Fruit fly (Drosophila melanogaster) whole organism, wandering third instar larva: ENCODE measurements around the gene CG15399.

Experiments
- Abd-B ChIP-seq: fragments of >200 bp; optimal IDR thresholded peaks from 2 replicates; lab custom pipeline; 2017; ENCODE audit warnings: missing biosample characterization, missing genetic modification characterization
- CG32264 ChIP-seq: fragments of 200-800 bp; sonication (Bioruptor generic); optimal IDR thresholded peaks from 2 replicates; lab custom pipeline; 2016; ENCODE audit warnings: missing biosample characterization, missing genetic modification characterization
- CG9705 ChIP-seq: fragments of 200-800 bp; sonication (Bioruptor generic); optimal IDR thresholded peaks from 2 replicates; lab custom pipeline; 2018; ENCODE audit warnings: missing biosample characterization, mild to moderate bottlenecking, missing genetic modification characterization
- CrebA ChIP-seq: fragments of 200-800 bp; sonication (Bioruptor generic); optimal IDR thresholded peaks from 2 replicates; lab custom pipeline; 2016; ENCODE audit warnings: missing biosample characterization, mild to moderate bottlenecking, missing genetic modification characterization, borderline replicate concordance
- Dfd ChIP-seq: fragments of >200 bp; optimal IDR thresholded peaks from 2 replicates; lab custom pipeline; 2017; ENCODE audit warnings: missing biosample characterization, missing genetic modification characterization
- Dif ChIP-seq: fragments of 200-275, 200-300 bp; sonication (Bioruptor generic); optimal IDR thresholded peaks from 2 replicates; lab custom pipeline; 2018; ENCODE audit warnings: missing biosample characterization, missing genetic modification characterization; ENCODE audit not compliant: partially characterized antibody
- GATAd ChIP-seq: sonication (Bioruptor generic); optimal IDR thresholded peaks from 2 replicates; lab custom pipeline; 2016; ENCODE audit warnings: missing biosample characterization, missing genetic modification characterization
- HLH106 ChIP-seq: fragments of 200-800 bp; optimal IDR thresholded peaks from 3 replicates; lab custom pipeline; 2019; ENCODE audit warnings: missing biosample characterization, mild to moderate bottlenecking, missing genetic modification characterization, moderate library complexity
- Hnf4 ChIP-seq: fragments of 200-800 bp; sonication (Bioruptor generic); optimal IDR thresholded peaks from 2 replicates; lab custom pipeline; 2016; ENCODE audit warnings: missing biosample characterization, mild to moderate bottlenecking, missing genetic modification characterization
- Hr78 ChIP-seq: fragments of >200 bp; optimal IDR thresholded peaks from 2 replicates; lab custom pipeline; 2017; ENCODE audit warnings: missing biosample characterization, missing genetic modification characterization
- Hr83 ChIP-seq: fragments of 200-300 bp; sonication (Bioruptor generic); optimal IDR thresholded peaks from 2 replicates; lab custom pipeline; 2016; ENCODE audit warnings: missing biosample characterization, mild to moderate bottlenecking, missing genetic modification characterization, moderate library complexity; ENCODE audit not compliant: poor library complexity, severe bottlenecking
- Jra ChIP-seq: sonication (Bioruptor generic); optimal IDR thresholded peaks from 2 replicates; lab custom pipeline; 2016; ENCODE audit warnings: missing biosample characterization, missing genetic modification characterization
- Mio ChIP-seq: sonication (Bioruptor generic); optimal IDR thresholded peaks from 2 replicates; lab custom pipeline; 2016; ENCODE audit warnings: missing biosample characterization, missing genetic modification characterization
- Myc ChIP-seq: fragments of >200 bp; optimal IDR thresholded peaks from 2 replicates; lab custom pipeline; 2017
- N ChIP-seq: fragments of >200 bp; optimal IDR thresholded peaks from 2 replicates; lab custom pipeline; 2018; ENCODE audit warnings: missing biosample characterization, missing external identifiers, missing genetic modification characterization
- OdsH ChIP-seq: fragments of 200-800 bp; sonication (Bioruptor generic); optimal IDR thresholded peaks from 2 replicates; lab custom pipeline; 2016; ENCODE audit warnings: missing biosample characterization, mild to moderate bottlenecking, missing genetic modification characterization
- Rel ChIP-seq, 2 experiments: fragments of 200-800 bp; sonication (Bioruptor generic) in 1 of 2; optimal IDR thresholded peaks; 2 replicates in 1 of 2; 3 replicates in 1 of 2; lab custom pipeline; 2016 to 2019; ENCODE audit warnings: mild to moderate bottlenecking in 2 of 2, missing biosample characterization in 2 of 2, missing genetic modification characterization in 2 of 2, moderate library complexity in 1 of 2
- Sp1 ChIP-seq: fragments of 200-800 bp; sonication (Bioruptor generic); optimal IDR thresholded peaks from 3 replicates; lab custom pipeline; 2019; ENCODE audit warnings: missing biosample characterization, mild to moderate bottlenecking, missing genetic modification characterization, moderate library complexity
- Vsx2 ChIP-seq: fragments of 200-300, 225-300 bp; sonication (Bioruptor generic); optimal IDR thresholded peaks from 2 replicates; lab custom pipeline; 2018; ENCODE audit warnings: missing biosample characterization, missing genetic modification characterization; ENCODE audit not compliant: partially characterized antibody
- br ChIP-seq: fragments of 200-800 bp; sonication (Bioruptor generic); optimal IDR thresholded peaks from 2 replicates; lab custom pipeline; 2016; ENCODE audit warnings: missing biosample characterization, missing genetic modification characterization
- brk ChIP-seq: fragments of 200-800 bp; sonication (Bioruptor generic); optimal IDR thresholded peaks from 2 replicates; lab custom pipeline; 2016; ENCODE audit warnings: missing biosample characterization, mild to moderate bottlenecking, missing genetic modification characterization
- dl ChIP-seq, 2 experiments: fragments of 175-275, 200-275 bp in 1 of 2; fragments of 200-275 bp in 1 of 2; sonication (Bioruptor generic); optimal IDR thresholded peaks; lab custom pipeline; 2018; ENCODE audit warnings: mild to moderate bottlenecking in 2 of 2, missing biosample characterization in 2 of 2, missing genetic modification characterization in 2 of 2, moderate library complexity in 2 of 2; ENCODE audit not compliant: partially characterized antibody in 2 of 2, insufficient read depth in 1 of 2
- dmrt93B ChIP-seq: fragments of 200-800 bp; sonication (Bioruptor generic); optimal IDR thresholded peaks from 2 replicates; lab custom pipeline; 2018; ENCODE audit warnings: missing biosample characterization, mild to moderate bottlenecking, missing genetic modification characterization
- dsf ChIP-seq: sonication (Bioruptor generic); optimal IDR thresholded peaks from 2 replicates; lab custom pipeline; 2016; ENCODE audit warnings: missing biosample characterization, missing genetic modification characterization, borderline replicate concordance
- ey ChIP-seq: fragments of 200-800 bp; sonication (Bioruptor generic); optimal IDR thresholded peaks from 2 replicates; lab custom pipeline; 2016; ENCODE audit warnings: missing biosample characterization, missing genetic modification characterization
- foxo ChIP-seq, 2 experiments: fragments of 200-800 bp; sonication (Bioruptor generic); optimal IDR thresholded peaks; 2 replicates in 1 of 2; 3 replicates in 1 of 2; lab custom pipeline; 2016 to 2017; ENCODE audit warnings: missing biosample characterization in 2 of 2, missing genetic modification characterization in 2 of 2
- fru ChIP-seq: fragments of 200-800 bp; sonication (Bioruptor generic); optimal IDR thresholded peaks from 3 replicates; lab custom pipeline; 2016; ENCODE audit warnings: missing biosample characterization, mild to moderate bottlenecking, missing genetic modification characterization
- h ChIP-seq: fragments of 200-800 bp; sonication (Bioruptor generic); optimal IDR thresholded peaks from 3 replicates; lab custom pipeline; 2016; ENCODE audit warnings: missing biosample characterization, mild to moderate bottlenecking, missing genetic modification characterization
- jim ChIP-seq: fragments of 175-275, 200-325 bp; sonication (Bioruptor generic); optimal IDR thresholded peaks from 2 replicates; lab custom pipeline; 2016; ENCODE audit warnings: missing biosample characterization, mild to moderate bottlenecking, missing genetic modification characterization
- lola ChIP-seq: fragments of >200 bp; optimal IDR thresholded peaks from 2 replicates; lab custom pipeline; 2017; ENCODE audit warnings: missing biosample characterization, missing genetic modification characterization
- pan ChIP-seq: fragments of >200 bp; optimal IDR thresholded peaks from 2 replicates; lab custom pipeline; 2017
- psq ChIP-seq: fragments of 200-800 bp; sonication (Bioruptor generic); optimal IDR thresholded peaks from 3 replicates; lab custom pipeline; 2017; ENCODE audit warnings: missing biosample characterization, mild to moderate bottlenecking, missing genetic modification characterization, moderate library complexity
- rgr ChIP-seq: fragments of 200-800 bp; sonication (Bioruptor generic); optimal IDR thresholded peaks from 3 replicates; lab custom pipeline; 2016; ENCODE audit warnings: missing biosample characterization, mild to moderate bottlenecking, missing genetic modification characterization
- sage ChIP-seq: fragments of 200-800 bp; sonication (Bioruptor generic); optimal IDR thresholded peaks from 2 replicates; lab custom pipeline; 2016; ENCODE audit warnings: missing biosample characterization, mild to moderate bottlenecking, missing genetic modification characterization
- sv ChIP-seq: fragments of 200-800 bp; sonication (Bioruptor generic); optimal IDR thresholded peaks from 3 replicates; lab custom pipeline; 2016; ENCODE audit warnings: missing biosample characterization, missing genetic modification characterization
- tai ChIP-seq: sonication (Bioruptor generic); optimal IDR thresholded peaks from 2 replicates; lab custom pipeline; 2016; ENCODE audit warnings: missing biosample characterization, missing genetic modification characterization
- usp ChIP-seq: fragments of >200 bp; optimal IDR thresholded peaks from 2 replicates; lab custom pipeline; 2017; ENCODE audit warnings: missing biosample characterization, missing genetic modification characterization
- woc ChIP-seq: sonication (Bioruptor generic); optimal IDR thresholded peaks from 2 replicates; lab custom pipeline; 2016; ENCODE audit warnings: missing biosample characterization, mild to moderate bottlenecking, missing genetic modification characterization

Gene CG15399

dm6 chr2L:2759654-2760053 lies 11.9 kb downstream of the CG15399 start, which contains the start of the genes HemK2, Snapin and Tnpo-SR:
HemK2 (minus strand) TSS chr2L:2759677.
Snapin (minus strand) TSS chr2L:2759677.
Tnpo-SR (plus strand) TSS chr2L:2759924.
- TF ChIP-seq Jra (GFP tag; lab: Kevin White, UChicago) = peak; percentile 94
- TF ChIP-seq Hnf4 (GFP tag; lab: Kevin White, UChicago) = peak; percentile 95
- TF ChIP-seq Dif (GFP tag; lab: Kevin White, UChicago) = no peak
- peak; percentile 81 for TF ChIP-seq sv (GFP tag; lab: Kevin White, UChicago)
- peak; percentile 84 for TF ChIP-seq CG32264 (GFP tag; lab: Kevin White, UChicago)
- peak; percentile 91 for TF ChIP-seq br (GFP tag; lab: Kevin White, UChicago)
- TF ChIP-seq psq (GFP tag; lab: Kevin White, UChicago) = peak; percentile 89
- peak; percentile 97 for TF ChIP-seq h (GFP tag; lab: Kevin White, UChicago)
- no peak for TF ChIP-seq Abd-B
- no peak for TF ChIP-seq N
- no peak for TF ChIP-seq brk (GFP tag; lab: Kevin White, UChicago)
- TF ChIP-seq dsf (GFP tag; lab: Kevin White, UChicago) = peak; percentile 90
- no peak for TF ChIP-seq dl (GFP tag; optimal IDR thresholded peaks at IDR 0.05; lab: Kevin White, UChicago; ENCODE audit: insufficient read depth in 1 of 2, partially characterized antibody in 2 of 2)
- TF ChIP-seq pan (lab: Kevin White, UChicago) = no peak
- TF ChIP-seq CrebA (GFP tag; lab: Kevin White, UChicago) = no peak
- peak; percentile 30 for TF ChIP-seq Rel (GFP tag; optimal IDR thresholded peaks at IDR 0.05; lab: Kevin White, UChicago)
- peak; percentile 80 for TF ChIP-seq Rel (tag; optimal IDR thresholded peaks at IDR 0.05; lab: Kevin White, UChicago)
- peak; percentile 75 to 95 for TF ChIP-seq foxo (GFP tag; optimal IDR thresholded peaks at IDR 0.05; lab: Kevin White, UChicago)
- TF ChIP-seq Vsx2 (GFP tag; lab: Kevin White, UChicago) = no peak
- peak; percentile 88 for TF ChIP-seq Hr83 (GFP tag; lab: Kevin White, UChicago)
- peak; percentile 93 for TF ChIP-seq OdsH (GFP tag; lab: Kevin White, UChicago)
- no peak for TF ChIP-seq usp (GFP tag; lab: Kevin White, UChicago)
- TF ChIP-seq Hr78 (GFP tag; lab: Kevin White, UChicago) = no peak
- TF ChIP-seq rgr (GFP tag; lab: Kevin White, UChicago) = peak; percentile 94
- TF ChIP-seq Myc (lab: Kevin White, UChicago) = peak; percentile 18
- TF ChIP-seq jim (GFP tag; lab: Kevin White, UChicago) = peak; percentile 50
- peak; percentile 97 for TF ChIP-seq HLH106 (tag; lab: Kevin White, UChicago)
- peak; percentile 92 for TF ChIP-seq Sp1
- TF ChIP-seq ey = peak; percentile 92
- TF ChIP-seq Mio = peak; percentile 8
- TF ChIP-seq tai = no peak
- peak; percentile 93 for TF ChIP-seq CG9705 (GFP tag; lab: Kevin White, UChicago)
- TF ChIP-seq fru = peak; percentile 92
- TF ChIP-seq woc (GFP tag; lab: Kevin White, UChicago) = peak; percentile 90
- TF ChIP-seq GATAd (GFP tag; lab: Kevin White, UChicago) = no peak
- TF ChIP-seq dmrt93B = peak; percentile 88
- no peak for TF ChIP-seq Dfd (GFP tag; lab: Kevin White, UChicago)
- TF ChIP-seq sage (GFP tag; lab: Kevin White, UChicago) = peak; percentile 89
- TF ChIP-seq lola = no peak

dm6 chr2L:2757930-2758556 lies 13.5 kb downstream of the CG15399 start:
- TF ChIP-seq HLH106 (tag; lab: Kevin White, UChicago) = no peak
- TF ChIP-seq Vsx2 (GFP tag; lab: Kevin White, UChicago) = no peak
- TF ChIP-seq Hnf4 (GFP tag; lab: Kevin White, UChicago) = no peak
- no peak for TF ChIP-seq Sp1
- no peak for TF ChIP-seq Dif (GFP tag; lab: Kevin White, UChicago)
- no peak for TF ChIP-seq Myc (lab: Kevin White, UChicago)
- TF ChIP-seq dl (GFP tag; optimal IDR thresholded peaks at IDR 0.05; lab: Kevin White, UChicago; ENCODE audit: insufficient read depth in 1 of 2, partially characterized antibody in 2 of 2) = no peak
- TF ChIP-seq Hr83 (GFP tag; lab: Kevin White, UChicago) = no peak
- no peak for TF ChIP-seq psq (GFP tag; lab: Kevin White, UChicago)
- TF ChIP-seq OdsH (GFP tag; lab: Kevin White, UChicago) = no peak
